Worm (Caenorhabditis elegans) whole organism, L1 larva: ENCODE results near the gene F26F4.8.

Experiments used
- aly-2 ChIP-seq: fragments of 150-350 bp; optimal IDR thresholded peaks from 2 replicates; lab custom pipeline; 2014; ENCODE audit warnings: missing biosample characterization, missing genetic modification characterization
- dsc-1 ChIP-seq: sonication (generic microtip); optimal IDR thresholded peaks from 2 replicates; lab custom pipeline; 2016; ENCODE audit warnings: mild to moderate bottlenecking, missing genetic modification characterization, missing compliant biosample characterization
- mep-1 ChIP-seq: fragments of 150-350 bp; optimal IDR thresholded peaks from 2 replicates; lab custom pipeline; 2014; ENCODE audit warnings: missing biosample characterization, missing genetic modification characterization
- sptf-1 ChIP-seq: fragments of 150-350 bp; optimal IDR thresholded peaks from 2 replicates; lab custom pipeline; 2014; ENCODE audit warnings: missing biosample characterization, missing genetic modification characterization
- tbx-2 ChIP-seq: sonication (generic microtip); optimal IDR thresholded peaks from 2 replicates; lab custom pipeline; 2016; ENCODE audit warnings: missing genetic modification characterization, missing compliant biosample characterization

DNA sequence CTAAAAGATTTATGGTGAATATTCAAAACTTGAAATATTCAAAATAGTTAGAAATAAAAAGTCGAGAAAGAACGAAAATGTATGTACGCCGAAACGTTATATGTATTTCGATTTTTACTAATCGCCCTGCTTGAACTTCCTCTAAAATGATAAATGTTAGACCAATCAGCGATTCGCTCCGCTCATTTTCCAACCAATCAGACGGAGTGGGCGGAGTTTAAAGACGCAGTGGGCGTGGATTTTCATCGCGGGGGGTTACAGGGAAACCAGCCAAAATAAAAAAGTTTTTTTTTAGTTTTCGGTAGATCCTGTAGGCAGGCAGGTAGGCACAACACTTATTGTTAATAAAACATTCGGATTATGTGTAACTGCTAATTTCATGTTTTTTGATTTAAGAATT lies 47.7 kb upstream of the F26F4.8 start:
- TF ChIP-seq aly-2 (tag; lab: Kevin White, UChicago), result no peak
- no peak for TF ChIP-seq mep-1 (tag; lab: Kevin White, UChicago)
- no peak for TF ChIP-seq sptf-1 (tag; lab: Kevin White, UChicago)
- no peak for TF ChIP-seq dsc-1 (tag; lab: Kevin White, UChicago)
- no peak for TF ChIP-seq tbx-2 (tag; lab: Kevin White, UChicago)
